Fruit fly (Drosophila melanogaster): ENCODE data around the gene CCT2.

The CCT2 gene

dm6 chrX:9120828-9121754, 31.8 kb downstream of the CCT2 start (continued):
- TF ChIP-seq Bteb2 (GFP tag; optimal IDR thresholded peaks at IDR 0.05) = peak; percentile 39
- peak; percentile 19; the same call in 1 of the 2 replicates for TF ChIP-seq sob (GFP tag; IDR thresholded peaks at IDR 0.05)
- no peak for TF ChIP-seq HLH4C (GFP tag; IDR thresholded peaks at IDR 0.05; ENCODE audit: partially characterized antibody)
- TF ChIP-seq scrt (GFP tag; optimal IDR thresholded peaks at IDR 0.05) = peak; percentile 4
- peak; percentile 89 for TF ChIP-seq sens (GFP tag)
- TF ChIP-seq fu2 (GFP tag; optimal IDR thresholded peaks at IDR 0.05) = no peak
- no peak for TF ChIP-seq CG34422 (GFP tag; IDR thresholded peaks at IDR 0.05)
- TF ChIP-seq Hsf (GFP tag; optimal IDR thresholded peaks at IDR 0.05) = peak; percentile 33
- TF ChIP-seq bigmax (GFP tag; optimal IDR thresholded peaks at IDR 0.05) = no peak
- TF ChIP-seq HLH3B (GFP tag; IDR thresholded peaks at IDR 0.05) = peak; percentile 20; the same call in 1 of the 2 replicates
- TF ChIP-seq Vsx1 (GFP tag; optimal IDR thresholded peaks at IDR 0.05) = no peak
- TF ChIP-seq CG30403 (GFP tag; optimal IDR thresholded peaks at IDR 0.05) = peak; percentile 36
- no peak for TF ChIP-seq jumu (GFP tag; optimal IDR thresholded peaks at IDR 0.05)
- TF ChIP-seq Hr78 (GFP tag; optimal IDR thresholded peaks at IDR 0.05) = no peak
- peak; percentile 23; the same call in 1 of the 3 replicates for TF ChIP-seq CG17361 (GFP tag; IDR thresholded peaks at IDR 0.05)
- peak; percentile 58 for TF ChIP-seq CG18599 (GFP tag; optimal IDR thresholded peaks at IDR 0.05)
- TF ChIP-seq pan (optimal IDR thresholded peaks at IDR 0.05) = no peak
- peak in 1 of 2 experiments; percentile 50 for TF ChIP-seq pan (GFP tag; optimal IDR thresholded peaks at IDR 0.05 in 1 of 2, IDR thresholded peaks at IDR 0.05 in 1 of 2)
- peak; percentile 24 to 32 for TF ChIP-seq dpn (GFP tag; optimal IDR thresholded peaks at IDR 0.05)
- no peak for TF ChIP-seq CG9437 (GFP tag; optimal IDR thresholded peaks at IDR 0.05)
- TF ChIP-seq CG11456 (GFP tag; IDR thresholded peaks at IDR 0.05) = 0 out of 3 replicates have a peak, but pooled peaks have one; percentile 10
- no peak for TF ChIP-seq ash1 (GFP tag; optimal IDR thresholded peaks at IDR 0.05)
- TF ChIP-seq CG4707 (GFP tag; optimal IDR thresholded peaks at IDR 0.05) = peak; percentile 1
- peak; percentile 52 for TF ChIP-seq unpg (GFP tag; optimal IDR thresholded peaks at IDR 0.05)
- TF ChIP-seq schlank (tag; optimal IDR thresholded peaks at IDR 0.05) = no peak
- TF ChIP-seq tap (tag; optimal IDR thresholded peaks at IDR 0.05) = no peak
- TF ChIP-seq Side (GFP tag; optimal IDR thresholded peaks at IDR 0.05) = peak; percentile 7
- TF ChIP-seq CG11504 (tag; optimal IDR thresholded peaks at IDR 0.05) = peak; percentile 70
- peak; percentile 8 for TF ChIP-seq Hr3 (GFP tag; optimal IDR thresholded peaks at IDR 0.05)
- peak; percentile 9 for TF ChIP-seq CG7786 (GFP tag; optimal IDR thresholded peaks at IDR 0.05)
- TF ChIP-seq tin (GFP tag; optimal IDR thresholded peaks at IDR 0.05) = peak; percentile 24
- peak; percentile 46 for TF ChIP-seq CG7556 (GFP tag; optimal IDR thresholded peaks at IDR 0.05)
- TF ChIP-seq gt (GFP tag; IDR thresholded peaks at IDR 0.05) = no peak
- no peak for TF ChIP-seq knrl (GFP tag; IDR thresholded peaks at IDR 0.05; ENCODE audit: partially characterized antibody)
- peak; percentile 23 for TF ChIP-seq Ssrp (tag; optimal IDR thresholded peaks at IDR 0.05)
- TF ChIP-seq Poxn (GFP tag; IDR thresholded peaks at IDR 0.05) = no peak
- no peak for TF ChIP-seq bowl (GFP tag; IDR thresholded peaks at IDR 0.05)
- TF ChIP-seq CG18011 (GFP tag; optimal IDR thresholded peaks at IDR 0.05) = no peak
- peak; percentile 31 for TF ChIP-seq ems (GFP tag; optimal IDR thresholded peaks at IDR 0.05)
- TF ChIP-seq H2.0 (GFP tag; IDR thresholded peaks at IDR 0.05) = 0 out of 2 replicates have a peak, but pooled peaks have one; percentile 33
- peak; percentile 5 for TF ChIP-seq Mes4 (GFP tag; optimal IDR thresholded peaks at IDR 0.05)
- peak; percentile 7 for TF ChIP-seq vfl (GFP tag; optimal IDR thresholded peaks at IDR 0.05)
- peak; percentile 64 for TF ChIP-seq CG7839 (tag; optimal IDR thresholded peaks at IDR 0.05)
- no peak for TF ChIP-seq z (GFP tag; IDR thresholded peaks at IDR 0.05)
- peak; percentile 49 for TF ChIP-seq CG9727 (GFP tag; optimal IDR thresholded peaks at IDR 0.05)
- peak; percentile 37 for TF ChIP-seq org-1 (GFP tag; optimal IDR thresholded peaks at IDR 0.05)
- no peak for TF ChIP-seq E2f2 (GFP tag; IDR thresholded peaks at IDR 0.05)
- peak; percentile 43 for TF ChIP-seq NK7.1 (GFP tag; optimal IDR thresholded peaks at IDR 0.05)
- TF ChIP-seq Xrp1 (GFP tag; IDR thresholded peaks at IDR 0.05) = peak; percentile 48; the same call in 1 of the 2 replicates
